Fruit fly (Drosophila melanogaster) whole organism, adult: ENCODE measurements around the gene CG31459.

Experiments used
- CG7101 ChIP-seq: fragments of 200-800 bp; sonication (Bioruptor generic); optimal IDR thresholded peaks from 2 replicates; lab custom pipeline; 2018; ENCODE audit warnings: missing biosample characterization, mild to moderate bottlenecking, missing genetic modification characterization, moderate library complexity
- Clk ChIP-seq: fragments of 200-800 bp; sonication (Bioruptor generic); optimal IDR thresholded peaks from 2 replicates; lab custom pipeline; 2017; ENCODE audit warnings: missing biosample characterization, missing genetic modification characterization
- toe ChIP-seq: fragments of 200-800 bp; sonication (Bioruptor generic); optimal IDR thresholded peaks from 2 replicates; lab custom pipeline; 2016; ENCODE audit warnings: missing biosample characterization, missing genetic modification characterization

dm6 chr3R:19816758-19817157 is 23.9 kb upstream of the CG31459 start:
- TF ChIP-seq toe (no peak), Clk (GFP tag; lab: Kevin White, UChicago) (no peak), CG7101 (tag; lab: Kevin White, UChicago) (no peak)
